Worm (Caenorhabditis elegans) whole organism, early embryonic: ENCODE measurements around the gene aat-7.

Experiments
- B0310.2 ChIP-seq: sonication (generic microtip); optimal IDR thresholded peaks from 2 replicates; lab custom pipeline; 2016; ENCODE audit warnings: mild to moderate bottlenecking, missing genetic modification characterization, missing compliant biosample characterization
- F13C5.2 ChIP-seq: sonication (generic microtip); optimal IDR thresholded peaks from 2 replicates; lab custom pipeline; 2017; ENCODE audit warnings: mild to moderate bottlenecking, missing genetic modification characterization, inconsistent platforms, missing compliant biosample characterization
- aly-1 ChIP-seq: sonication (generic microtip); optimal IDR thresholded peaks from 2 replicates; lab custom pipeline; 2016; ENCODE audit warnings: missing genetic modification characterization, missing compliant biosample characterization
- ama-1 ChIP-seq: fragments of 150-350 bp; optimal IDR thresholded peaks from 2 replicates; lab custom pipeline; 2014
- ceh-13 ChIP-seq: fragments of 200-800 bp; sonication (Bioruptor generic); optimal IDR thresholded peaks from 2 replicates; lab custom pipeline; 2018; ENCODE audit warnings: mild to moderate bottlenecking, missing genetic modification characterization, missing compliant biosample characterization
- ceh-36 ChIP-seq: sonication (generic microtip); optimal IDR thresholded peaks from 2 replicates; lab custom pipeline; 2016; ENCODE audit warnings: missing genetic modification characterization, inconsistent platforms, missing compliant biosample characterization
- ets-7 ChIP-seq: sonication (generic microtip); optimal IDR thresholded peaks from 2 replicates; lab custom pipeline; 2016; ENCODE audit warnings: missing genotype, missing genetic modification characterization, missing compliant biosample characterization
- flt-1 ChIP-seq: fragments of 200-800 bp; sonication (Bioruptor generic); IDR thresholded peaks from 2 replicates; pipeline ENCODE4 v1.3.6; 2022; ENCODE audit warnings: missing genetic modification characterization, missing compliant biosample characterization
- hmbx-1 ChIP-seq: sonication (generic microtip); optimal IDR thresholded peaks from 2 replicates; lab custom pipeline; 2016; ENCODE audit warnings: mild to moderate bottlenecking, missing genetic modification characterization, missing compliant biosample characterization
- hmg-4 ChIP-seq: fragments of 200-800 bp; sonication (Bioruptor generic); optimal IDR thresholded peaks from 2 replicates; lab custom pipeline; 2018; ENCODE audit warnings: mild to moderate bottlenecking, missing genetic modification characterization, missing compliant biosample characterization
- hnd-1 ChIP-seq: sonication (generic microtip); optimal IDR thresholded peaks from 2 replicates; lab custom pipeline; 2016; ENCODE audit warnings: missing genetic modification characterization, missing compliant biosample characterization
- pes-1 ChIP-seq: fragments of 200-800 bp; sonication (Bioruptor generic); IDR thresholded peaks from 2 replicates; pipeline ENCODE4 v1.3.6; 2022; ENCODE audit warnings: missing genetic modification reagents, missing genetic modification characterization, missing compliant biosample characterization
- scrt-1 ChIP-seq: fragments of 200-800 bp; sonication (Bioruptor generic); IDR thresholded peaks from 2 replicates; pipeline ENCODE4 v1.3.6; 2022; ENCODE audit warnings: missing genetic modification characterization, missing compliant biosample characterization
- sea-1 ChIP-seq: fragments of 200-800 bp; sonication (Bioruptor generic); conservative IDR thresholded peaks from 2 replicates; pipeline ENCODE4 v1.3.6; 2022; ENCODE audit warnings: missing genetic modification characterization, missing compliant biosample characterization
- tbx-11 ChIP-seq: fragments of 200-800 bp; sonication (Bioruptor generic); IDR thresholded peaks from 2 replicates; pipeline ENCODE4 v1.3.6; 2022; ENCODE audit warnings: missing genetic modification characterization, missing compliant biosample characterization
- tbx-37 ChIP-seq: fragments of 200-800 bp; sonication (Bioruptor generic); conservative IDR thresholded peaks from 2 replicates; pipeline ENCODE4 v1.3.6; 2022; ENCODE audit warnings: missing genetic modification reagents, missing genetic modification characterization, missing compliant biosample characterization
- tra-4 ChIP-seq: sonication (generic microtip); optimal IDR thresholded peaks from 2 replicates; lab custom pipeline; 2017; ENCODE audit warnings: missing genetic modification characterization, missing compliant biosample characterization

The aat-7 gene

DNA sequence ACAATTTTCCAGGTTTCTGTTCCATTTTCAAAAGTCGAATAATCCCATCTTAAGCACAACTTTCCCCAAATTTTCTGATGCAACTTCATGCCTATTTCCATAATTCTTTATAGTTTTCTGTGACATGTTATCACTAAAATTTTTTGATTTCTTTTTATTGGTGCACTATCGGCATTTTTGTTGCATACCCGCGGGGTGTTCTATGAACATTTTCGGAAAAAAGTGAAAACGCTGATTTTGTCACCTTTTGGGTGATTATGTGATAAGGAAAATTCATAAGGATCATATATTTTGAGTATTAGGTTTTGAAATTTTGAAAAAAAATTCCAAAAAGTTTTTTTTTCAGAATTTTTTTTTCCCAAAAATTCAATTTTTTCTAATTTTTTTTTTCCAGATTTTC lies at the start of gene aat-7:
aat-7 (plus strand) TSS at position 393 of the 400 bp plus-strand sequence.
- no peak for TF ChIP-seq ama-1
- no peak for TF ChIP-seq sea-1
- no peak for TF ChIP-seq flt-1
- TF ChIP-seq tbx-37 (GFP tag; lab: Robert Waterston, UW) = no peak
- no peak for TF ChIP-seq B0310.2
- TF ChIP-seq hmbx-1 = no peak
- TF ChIP-seq aly-1 (tag; lab: Kevin White, UChicago) = no peak
- no peak for TF ChIP-seq tbx-11 (GFP tag; lab: Robert Waterston, UW)
- no peak for TF ChIP-seq ets-7
- no peak for TF ChIP-seq tra-4 (tag; lab: Kevin White, UChicago)
- TF ChIP-seq pes-1 (GFP tag; lab: Robert Waterston, UW) = no peak
- TF ChIP-seq hnd-1 (tag; lab: Kevin White, UChicago) = no peak
- no peak for TF ChIP-seq ceh-13 (GFP tag; lab: Kevin White, UChicago)
- no peak for TF ChIP-seq scrt-1 (GFP tag; lab: Robert Waterston, UW)
- no peak for TF ChIP-seq F13C5.2 (tag; lab: Kevin White, UChicago)
- TF ChIP-seq hmg-4 (GFP tag; lab: Kevin White, UChicago) = no peak

DNA sequence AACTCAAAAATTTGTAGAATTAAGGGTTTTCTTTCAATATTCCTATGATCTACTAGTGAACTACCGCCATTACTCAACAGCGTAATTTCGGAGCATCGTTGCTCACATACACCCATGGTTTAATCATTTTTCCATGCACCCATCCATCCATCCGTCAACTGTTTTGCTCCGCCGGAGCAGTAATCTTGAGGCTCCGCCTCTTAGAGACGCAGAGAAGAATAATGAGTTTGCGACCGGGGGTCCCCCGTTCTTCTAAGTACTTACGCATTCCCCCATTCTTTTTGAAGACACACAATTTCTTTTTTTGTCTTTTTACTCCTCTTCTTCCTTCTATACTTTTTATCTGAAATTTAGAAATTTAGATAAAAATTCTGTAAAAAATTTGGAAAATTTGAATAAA lies 48.5 kb upstream of the aat-7 start:
- no peak for TF ChIP-seq ceh-13 (GFP tag; lab: Kevin White, UChicago)
- TF ChIP-seq B0310.2 = no peak
- no peak for TF ChIP-seq pes-1 (GFP tag; lab: Robert Waterston, UW)
- no peak for TF ChIP-seq hnd-1 (tag; lab: Kevin White, UChicago)
- TF ChIP-seq ets-7 = no peak
- TF ChIP-seq sea-1 = no peak
- no peak for TF ChIP-seq tbx-11 (GFP tag; lab: Robert Waterston, UW)
- TF ChIP-seq flt-1 = no peak
- TF ChIP-seq ceh-36 = no peak
- no peak for TF ChIP-seq F13C5.2 (tag; lab: Kevin White, UChicago)

- TF ChIP-seq ets-7 (no peak), sea-1 (no peak), hnd-1 (tag; lab: Kevin White, UChicago) (no peak), ceh-13 (GFP tag; lab: Kevin White, UChicago) (no peak), ceh-36 (no peak), tra-4 (tag; lab: Kevin White, UChicago) (no peak), hmbx-1 (no peak), tbx-11 (GFP tag; lab: Robert Waterston, UW) (no peak), pes-1 (GFP tag; lab: Robert Waterston, UW) (no peak), ama-1 (no peak), F13C5.2 (tag; lab: Kevin White, UChicago) (no peak), hmg-4 (GFP tag; lab: Kevin White, UChicago) (no peak), scrt-1 (GFP tag; lab: Robert Waterston, UW) (no peak), B0310.2 (no peak)
These were observed 46.6 kb upstream of the aat-7 start for ce11 chrII:1340049-1340448.

- TF ChIP-seq hmg-4 (GFP tag; lab: Kevin White, UChicago) (no peak), flt-1 (no peak), ama-1 (no peak)
These were observed 45.3 kb upstream of the aat-7 start for ce11 chrII:1341416-1341815.

ce11 chrII:1343748-1344147 lies 42.9 kb upstream of the aat-7 start:
- TF ChIP-seq pes-1 (GFP tag; lab: Robert Waterston, UW) (no peak), ets-7 (no peak), tra-4 (tag; lab: Kevin White, UChicago) (no peak), hnd-1 (tag; lab: Kevin White, UChicago) (no peak), aly-1 (tag; lab: Kevin White, UChicago) (no peak), hmg-4 (GFP tag; lab: Kevin White, UChicago) (no peak), F13C5.2 (tag; lab: Kevin White, UChicago) (no peak), B0310.2 (no peak), ama-1 (no peak), sea-1 (no peak), flt-1 (no peak), hmbx-1 (no peak), scrt-1 (GFP tag; lab: Robert Waterston, UW) (no peak), tbx-11 (GFP tag; lab: Robert Waterston, UW) (no peak), tbx-37 (GFP tag; lab: Robert Waterston, UW) (no peak), ceh-13 (GFP tag; lab: Kevin White, UChicago) (no peak), ceh-36 (no peak)

- no peak for TF ChIP-seq hnd-1 (tag; lab: Kevin White, UChicago)
- TF ChIP-seq tbx-11 (GFP tag; lab: Robert Waterston, UW) = no peak
- TF ChIP-seq aly-1 (tag; lab: Kevin White, UChicago) = no peak
- TF ChIP-seq sea-1 = no peak
- TF ChIP-seq pes-1 (GFP tag; lab: Robert Waterston, UW) = no peak
- no peak for TF ChIP-seq tra-4 (tag; lab: Kevin White, UChicago)
- TF ChIP-seq ets-7 = no peak
- TF ChIP-seq flt-1 = no peak
- no peak for TF ChIP-seq B0310.2
- no peak for TF ChIP-seq tbx-37 (GFP tag; lab: Robert Waterston, UW)
- no peak for TF ChIP-seq ama-1
- no peak for TF ChIP-seq F13C5.2 (tag; lab: Kevin White, UChicago)
- no peak for TF ChIP-seq ceh-36
- no peak for TF ChIP-seq scrt-1 (GFP tag; lab: Robert Waterston, UW)
These were observed 42.0 kb upstream of the aat-7 start for ce11 chrII:1344524-1345119.

- no peak for TF ChIP-seq tra-4 (tag; lab: Kevin White, UChicago)
- no peak for TF ChIP-seq hmbx-1
- TF ChIP-seq flt-1 = no peak
- no peak for TF ChIP-seq hmg-4 (GFP tag; lab: Kevin White, UChicago)
- no peak for TF ChIP-seq B0310.2
- no peak for TF ChIP-seq F13C5.2 (tag; lab: Kevin White, UChicago)
- TF ChIP-seq tbx-11 (GFP tag; lab: Robert Waterston, UW) = no peak
- no peak for TF ChIP-seq ceh-13 (GFP tag; lab: Kevin White, UChicago)
- no peak for TF ChIP-seq ceh-36
- TF ChIP-seq pes-1 (GFP tag; lab: Robert Waterston, UW) = no peak
- TF ChIP-seq aly-1 (tag; lab: Kevin White, UChicago) = no peak
- TF ChIP-seq ama-1 = no peak
- no peak for TF ChIP-seq scrt-1 (GFP tag; lab: Robert Waterston, UW)
- TF ChIP-seq hnd-1 (tag; lab: Kevin White, UChicago) = no peak
- TF ChIP-seq sea-1 = no peak
- TF ChIP-seq tbx-37 (GFP tag; lab: Robert Waterston, UW) = no peak
- TF ChIP-seq ets-7 = no peak
These were observed 31.2 kb upstream of the aat-7 start, which contains the start of gene C13A10.1 for ce11 chrII:1355480-1355879. TSS of gene C13A10.1 (minus strand) at chrII:1355649.
